Fruit fly (Drosophila melanogaster): ENCODE data around the gene CG17637.

DNA sequence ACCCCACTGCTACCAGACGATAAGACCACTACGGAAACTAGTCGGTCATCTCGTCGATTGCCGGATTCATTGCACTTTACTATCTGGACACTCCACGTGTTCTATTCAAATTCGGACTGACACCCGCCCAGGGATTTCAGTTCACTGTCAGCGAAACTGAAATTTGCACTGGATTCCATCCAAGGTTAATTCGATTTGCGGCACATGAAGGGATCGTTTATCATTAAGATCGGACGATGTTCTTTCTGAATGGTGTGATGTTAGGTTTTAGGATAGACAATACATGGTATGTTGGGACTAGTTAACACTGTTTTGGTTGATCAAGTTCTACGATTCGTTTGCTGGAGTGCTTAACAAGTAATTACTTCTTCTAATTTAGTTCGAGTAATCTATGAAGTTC lies 38.0 kb upstream of the CG17637 start, which contains the start of gene CG42764:
- TF ChIP-seq CG8478 (optimal IDR thresholded peaks at IDR 0.05) (no peak), CTCF (optimal IDR thresholded peaks at IDR 0.05) (no peak)
